Fruit fly (Drosophila melanogaster) whole organism, embryonic: Measurements from ENCODE around the gene wuho.

Source experiments
- BEAF-32 ChIP-seq: fragments of 200-800 bp; sonication (Bioruptor generic); optimal IDR thresholded peaks from 3 replicates; lab custom pipeline; 2017; ENCODE audit warnings: missing biosample characterization, missing genetic modification characterization, mild to moderate bottlenecking, moderate library complexity, missing genetic modification reagents
- Blimp-1 ChIP-seq: fragments of 200-800 bp; sonication (Bioruptor generic); optimal IDR thresholded peaks from 3 replicates; lab custom pipeline; 2018; ENCODE audit warnings: missing biosample characterization, missing genetic modification characterization, mild to moderate bottlenecking, moderate library complexity, missing genetic modification reagents
- CG11093 ChIP-seq: fragments of 200-800 bp; sonication (Bioruptor generic); IDR thresholded peaks from 3 replicates; pipeline ENCODE4 v1.3.6; 2022; ENCODE audit warnings: missing biosample characterization, missing genetic modification characterization
- CG11504 ChIP-seq: fragments of 200-800 bp; sonication (Bioruptor generic); optimal IDR thresholded peaks from 3 replicates; lab custom pipeline; 2019; ENCODE audit warnings: missing biosample characterization, mild to moderate bottlenecking, missing genetic modification characterization, moderate library complexity
- CG11696 ChIP-seq: fragments of 200-800 bp; sonication (Bioruptor generic); IDR thresholded peaks from 2 replicates; pipeline ENCODE4 v1.3.6; 2022; ENCODE audit warnings: missing biosample characterization, missing genetic modification characterization
- CG11723 ChIP-seq: fragments of 200-800 bp; sonication (Bioruptor generic); optimal IDR thresholded peaks from 2 replicates; lab custom pipeline; 2017; ENCODE audit warnings: missing biosample characterization, mild to moderate bottlenecking, missing genetic modification characterization
- CG12299 ChIP-seq: fragments of 200-800 bp; sonication (Bioruptor generic); optimal IDR thresholded peaks from 2 replicates; lab custom pipeline; 2018; ENCODE audit warnings: missing biosample characterization, mild to moderate bottlenecking, missing genetic modification characterization
- CG13296 ChIP-seq: fragments of 200-800 bp; sonication (Bioruptor generic); optimal IDR thresholded peaks from 3 replicates; lab custom pipeline; 2018; ENCODE audit warnings: missing biosample characterization, mild to moderate bottlenecking, missing genetic modification characterization
- CG13424 ChIP-seq: fragments of 200-800 bp; sonication (Bioruptor generic); optimal IDR thresholded peaks from 2 replicates; lab custom pipeline; 2019; ENCODE audit warnings: missing biosample characterization, mild to moderate bottlenecking, missing genetic modification characterization, moderate library complexity
- CG14965 ChIP-seq: fragments of 200-800 bp; sonication (Bioruptor generic); optimal IDR thresholded peaks from 2 replicates; lab custom pipeline; 2016; ENCODE audit warnings: missing biosample characterization, missing genetic modification characterization, borderline replicate concordance
- CG15269 ChIP-seq: fragments of 200-800 bp; sonication (Bioruptor generic); optimal IDR thresholded peaks from 2 replicates; lab custom pipeline; 2018; ENCODE audit warnings: missing biosample characterization, mild to moderate bottlenecking, missing genetic modification characterization, moderate library complexity
- CG1603 ChIP-seq: fragments of 200-800 bp; sonication (Bioruptor generic); optimal IDR thresholded peaks from 2 replicates; lab custom pipeline; 2019; ENCODE audit warnings: missing biosample characterization, mild to moderate bottlenecking, missing genetic modification characterization, moderate library complexity
- CG17186 ChIP-seq: fragments of 200-800 bp; sonication (Bioruptor generic); optimal IDR thresholded peaks from 3 replicates; lab custom pipeline; 2017; ENCODE audit warnings: missing biosample characterization, missing genetic modification reagents, missing genetic modification characterization
- CG2875 ChIP-seq: fragments of 200-800 bp; sonication (Bioruptor generic); optimal IDR thresholded peaks from 2 replicates; lab custom pipeline; 2017; ENCODE audit warnings: missing biosample characterization, mild to moderate bottlenecking, missing genetic modification characterization, missing genetic modification reagents
- CG32532 ChIP-seq: fragments of 200-800 bp; sonication (Bioruptor generic); IDR thresholded peaks from 2 replicates; pipeline ENCODE4 v1.3.6; 2022; ENCODE audit warnings: missing biosample characterization, missing genetic modification characterization
- CG6683 ChIP-seq: fragments of 200-800 bp; sonication (Bioruptor generic); optimal IDR thresholded peaks from 2 replicates; lab custom pipeline; 2017; ENCODE audit warnings: missing biosample characterization, mild to moderate bottlenecking, missing genetic modification characterization, missing genetic modification reagents
- CG6791 ChIP-seq: fragments of 200-800 bp; sonication (Bioruptor generic); IDR thresholded peaks from 3 replicates; pipeline ENCODE4 v1.3.6; 2022; ENCODE audit warnings: missing biosample characterization, missing genetic modification characterization; ENCODE audit not compliant: partially characterized antibody
- CG7372 ChIP-seq: fragments of 200-800 bp; sonication (Bioruptor generic); IDR thresholded peaks from 2 replicates; pipeline ENCODE4 v1.3.6; 2022; ENCODE audit warnings: missing biosample characterization, missing genetic modification characterization
- CG8388 ChIP-seq: fragments of 200-800 bp; sonication (Bioruptor generic); optimal IDR thresholded peaks from 2 replicates; lab custom pipeline; 2019; ENCODE audit warnings: missing biosample characterization, mild to moderate bottlenecking, missing genetic modification characterization, moderate library complexity
- CG8944 ChIP-seq: fragments of 200-800 bp; sonication (Bioruptor generic); optimal IDR thresholded peaks from 3 replicates; lab custom pipeline; 2016; ENCODE audit warnings: missing biosample characterization, missing genetic modification characterization
- CTCF ChIP-seq: fragments of 200-800 bp; sonication (Bioruptor generic); optimal IDR thresholded peaks from 2 replicates; lab custom pipeline; 2017; ENCODE audit warnings: missing biosample characterization, mild to moderate bottlenecking, missing genetic modification characterization, moderate library complexity
- Dbx ChIP-seq: fragments of 200-800 bp; sonication (Bioruptor generic); IDR thresholded peaks from 3 replicates; pipeline ENCODE4 v1.3.6; 2022; ENCODE audit warnings: missing biosample characterization, missing genetic modification characterization
- E2f2 ChIP-seq: fragments of 200-800 bp; sonication (Bioruptor generic); IDR thresholded peaks from 2 replicates; pipeline ENCODE4 v1.3.6; 2022; ENCODE audit warnings: missing biosample characterization, missing genetic modification characterization
- Elba2 ChIP-seq: fragments of 200-800 bp; sonication (Bioruptor generic); optimal IDR thresholded peaks from 3 replicates; lab custom pipeline; 2016; ENCODE audit warnings: missing biosample characterization, missing genetic modification characterization
- Gsc ChIP-seq: fragments of 200-800 bp; sonication (Bioruptor generic); IDR thresholded peaks from 2 replicates; pipeline ENCODE4 v1.3.6; 2022; ENCODE audit warnings: missing biosample characterization, missing genetic modification characterization
- HLH54F ChIP-seq: fragments of 200-800 bp; sonication (Bioruptor generic); optimal IDR thresholded peaks from 3 replicates; lab custom pipeline; 2016; ENCODE audit warnings: missing biosample characterization, missing genetic modification characterization
- Hmx ChIP-seq: fragments of 200-800 bp; sonication (Bioruptor generic); optimal IDR thresholded peaks from 2 replicates; lab custom pipeline; 2016; ENCODE audit warnings: missing biosample characterization, missing genetic modification characterization
- Hr51 ChIP-seq, 2 experiments: fragments of 200-800 bp; sonication (Bioruptor generic); optimal IDR thresholded peaks; 2 replicates in 1 of 2; 3 replicates in 1 of 2; lab custom pipeline; 2016 to 2018; ENCODE audit warnings: missing biosample characterization in 2 of 2, missing genetic modification characterization in 2 of 2, mild to moderate bottlenecking in 1 of 2, moderate library complexity in 1 of 2
- MESR4 ChIP-seq: fragments of 200-800 bp; sonication (Bioruptor generic); optimal IDR thresholded peaks from 2 replicates; lab custom pipeline; 2018; ENCODE audit warnings: missing biosample characterization, mild to moderate bottlenecking, missing genetic modification characterization, moderate library complexity
- NC2β ChIP-seq: fragments of 200-800 bp; sonication (Bioruptor generic); optimal IDR thresholded peaks from 2 replicates; lab custom pipeline; 2016; ENCODE audit warnings: missing biosample characterization, missing genetic modification characterization
- Nf-YA ChIP-seq: fragments of 200-800 bp; sonication (Bioruptor generic); IDR thresholded peaks from 2 replicates; pipeline ENCODE4 v1.3.6; 2022; ENCODE audit warnings: missing biosample characterization, missing genetic modification characterization
- Rfx ChIP-seq: fragments of 200-800 bp; sonication (Bioruptor generic); IDR thresholded peaks from 2 replicates; pipeline ENCODE4 v1.3.6; 2022; ENCODE audit warnings: missing biosample characterization, missing genetic modification characterization
- bowl ChIP-seq: fragments of 200-800 bp; sonication (Bioruptor generic); IDR thresholded peaks from 2 replicates; pipeline ENCODE4 v1.3.6; 2022; ENCODE audit warnings: missing biosample characterization, missing genetic modification characterization
- btn ChIP-seq: fragments of 200-800 bp; sonication (Bioruptor generic); optimal IDR thresholded peaks from 2 replicates; lab custom pipeline; 2016; ENCODE audit warnings: missing biosample characterization, missing genetic modification characterization
- cg ChIP-seq: fragments of 200-800 bp; sonication (Bioruptor generic); optimal IDR thresholded peaks from 3 replicates; lab custom pipeline; 2019; ENCODE audit warnings: missing biosample characterization, mild to moderate bottlenecking, missing genetic modification characterization, moderate library complexity
- ci ChIP-seq: fragments of 200-800 bp; sonication (Bioruptor generic); IDR thresholded peaks from 3 replicates; pipeline ENCODE4 v1.3.6; 2022; ENCODE audit warnings: missing biosample characterization, missing genetic modification characterization
- corto ChIP-seq: fragments of 200-800 bp; sonication (Bioruptor generic); optimal IDR thresholded peaks from 2 replicates; lab custom pipeline; 2016; ENCODE audit warnings: missing biosample characterization, mild to moderate bottlenecking, missing genetic modification characterization, moderate library complexity
- croc ChIP-seq: fragments of 200-800 bp; sonication (Bioruptor generic); conservative IDR thresholded peaks from 3 replicates; pipeline ENCODE4 v1.3.6; 2022; ENCODE audit warnings: missing biosample characterization, missing genetic modification characterization
- emc ChIP-seq: fragments of 200-800 bp; sonication (Bioruptor generic); optimal IDR thresholded peaks from 2 replicates; lab custom pipeline; 2016; ENCODE audit warnings: missing biosample characterization, missing genetic modification characterization
- eve ChIP-seq, 2 experiments: fragments of >200 bp; optimal IDR thresholded peaks; 2 replicates each; lab custom pipeline; 2017; ENCODE audit warnings: missing biosample characterization in 2 of 2, missing genetic modification characterization in 2 of 2
- gem ChIP-seq: fragments of 200-800 bp; sonication (Bioruptor generic); optimal IDR thresholded peaks from 2 replicates; lab custom pipeline; 2019; ENCODE audit warnings: missing biosample characterization, mild to moderate bottlenecking, missing genetic modification characterization, moderate library complexity
- gro ChIP-seq: fragments of 200-800 bp; sonication (Bioruptor generic); optimal IDR thresholded peaks from 2 replicates; lab custom pipeline; 2016; ENCODE audit warnings: missing biosample characterization, missing genetic modification characterization
- ham ChIP-seq: fragments of 200-800 bp; sonication (Bioruptor generic); IDR thresholded peaks from 2 replicates; pipeline ENCODE4 v1.3.6; 2022; ENCODE audit warnings: missing biosample characterization, missing genetic modification characterization
- hb ChIP-seq: fragments of 200-800 bp; sonication (Bioruptor generic); IDR thresholded peaks from 3 replicates; pipeline ENCODE4 v1.3.6; 2022; ENCODE audit warnings: missing biosample characterization, missing genetic modification characterization; ENCODE audit not compliant: partially characterized antibody
- klu ChIP-seq: fragments of 200-800 bp; sonication (Bioruptor generic); IDR thresholded peaks from 2 replicates; pipeline ENCODE4 v1.3.6; 2022; ENCODE audit warnings: missing biosample characterization, missing genetic modification characterization
- nerfin-2 ChIP-seq: fragments of 200-800 bp; sonication (Bioruptor generic); IDR thresholded peaks from 2 replicates; pipeline ENCODE4 v1.3.6; 2022; ENCODE audit warnings: missing biosample characterization, missing genetic modification characterization; ENCODE audit not compliant: partially characterized antibody
- phol ChIP-seq: fragments of 200-800 bp; sonication (Bioruptor generic); optimal IDR thresholded peaks from 3 replicates; lab custom pipeline; 2018; ENCODE audit warnings: missing biosample characterization, mild to moderate bottlenecking, missing genetic modification characterization, moderate library complexity
- sim ChIP-seq: fragments of 200-800 bp; sonication (Bioruptor generic); IDR thresholded peaks from 2 replicates; pipeline ENCODE4 v1.3.6; 2022; ENCODE audit warnings: missing biosample characterization, missing genetic modification characterization
- trem ChIP-seq: fragments of 200-800 bp; optimal IDR thresholded peaks from 3 replicates; lab custom pipeline; 2019; ENCODE audit warnings: missing biosample characterization, mild to moderate bottlenecking, missing genetic modification characterization, moderate library complexity
- usp ChIP-seq: fragments of >200 bp; optimal IDR thresholded peaks from 2 replicates; lab custom pipeline; 2017; ENCODE audit warnings: missing biosample characterization, missing genetic modification characterization
- vvl ChIP-seq: fragments of 200-800 bp; sonication (Bioruptor generic); IDR thresholded peaks from 2 replicates; pipeline ENCODE4 v1.3.6; 2022; ENCODE audit warnings: missing biosample characterization, missing genetic modification characterization

Gene wuho

dm6 chrX:6291083-6291699 is 3.3 kb downstream of the wuho start, which contains the start of the genes Rpt4 and mldr (continued):
- TF ChIP-seq CG8388: no peak
- peak; percentile 42 for TF ChIP-seq BEAF-32 (GFP tag; lab: Kevin White, UChicago)
- TF ChIP-seq CG32532: no peak
- TF ChIP-seq CG6683 (GFP tag; lab: Kevin White, UChicago): no peak
- no peak for TF ChIP-seq Gsc (GFP tag; lab: Robert Waterston, UW)
- TF ChIP-seq CG6791 (GFP tag; lab: Robert Waterston, UW): peak; percentile 43; the same call in 1 of the 3 replicates
- TF ChIP-seq ham (GFP tag; lab: Robert Waterston, UW): no peak
- no peak for TF ChIP-seq CG15269 (tag; lab: Kevin White, UChicago)
- no peak for TF ChIP-seq CG13296 (GFP tag; lab: Kevin White, UChicago)
- TF ChIP-seq Hmx: no peak
- TF ChIP-seq gro (GFP tag; lab: Kevin White, UChicago): no peak
- TF ChIP-seq ci (GFP tag; lab: Robert Waterston, UW): no peak
- peak; percentile 37 for TF ChIP-seq trem
- no peak for TF ChIP-seq CG12299 (tag; lab: Kevin White, UChicago)
- no peak for TF ChIP-seq hb (GFP tag; lab: Robert Waterston, UW)
- peak; percentile 77 for TF ChIP-seq Elba2 (GFP tag; lab: Kevin White, UChicago)
- TF ChIP-seq CG13424 (tag; lab: Kevin White, UChicago): no peak
- no peak for TF ChIP-seq sim
- TF ChIP-seq CG11504 (tag; lab: Kevin White, UChicago): no peak
- no peak for TF ChIP-seq usp
- no peak for TF ChIP-seq CG14965 (GFP tag; lab: Kevin White, UChicago)
- no peak for TF ChIP-seq Nf-YA
- TF ChIP-seq CG11093: no peak
- no peak for TF ChIP-seq CG2875
- TF ChIP-seq CTCF (GFP tag; lab: Kevin White, UChicago): peak; percentile 8
- 0 out of 2 replicates have a peak, but pooled peaks have one; percentile 16 for TF ChIP-seq Rfx
- no peak for TF ChIP-seq Hr51 (GFP tag; optimal IDR thresholded peaks at IDR 0.05; lab: Kevin White, UChicago)
- no peak for TF ChIP-seq CG11696
- TF ChIP-seq CG7372 (GFP tag; lab: Robert Waterston, UW): no peak
- no peak for TF ChIP-seq vvl (GFP tag; lab: Robert Waterston, UW)
- TF ChIP-seq gem (tag; lab: Kevin White, UChicago): no peak
- no peak for TF ChIP-seq CG8944 (GFP tag; lab: Kevin White, UChicago)
- no peak for TF ChIP-seq corto (GFP tag; lab: Kevin White, UChicago)
- no peak for TF ChIP-seq eve (GFP tag; optimal IDR thresholded peaks at IDR 0.05; lab: Kevin White, UChicago)
- TF ChIP-seq klu (GFP tag; lab: Robert Waterston, UW): no peak
- TF ChIP-seq phol (tag; lab: Kevin White, UChicago): peak; percentile 55
- TF ChIP-seq nerfin-2 (GFP tag; lab: Robert Waterston, UW): no peak
- TF ChIP-seq croc (GFP tag; lab: Robert Waterston, UW): no peak
- TF ChIP-seq MESR4 (GFP tag; lab: Kevin White, UChicago): peak; percentile 77
- TF ChIP-seq CG1603: peak; percentile 75
- peak; percentile 48; the same call in 1 of the 2 replicates for TF ChIP-seq E2f2 (GFP tag; lab: Robert Waterston, UW)
- no peak for TF ChIP-seq btn (GFP tag; lab: Kevin White, UChicago)
- TF ChIP-seq Blimp-1 (GFP tag; lab: Kevin White, UChicago): no peak
- TF ChIP-seq HLH54F (GFP tag; lab: Kevin White, UChicago): no peak
- no peak for TF ChIP-seq Dbx (GFP tag; lab: Robert Waterston, UW)
- no peak for TF ChIP-seq cg (GFP tag; lab: Kevin White, UChicago)
- TF ChIP-seq NC2β (GFP tag; lab: Kevin White, UChicago): no peak
- TF ChIP-seq emc (GFP tag; lab: Kevin White, UChicago): no peak
- TF ChIP-seq bowl (GFP tag; lab: Robert Waterston, UW): no peak
- no peak for TF ChIP-seq CG11723 (GFP tag; lab: Kevin White, UChicago)
- TF ChIP-seq CG17186 (GFP tag; lab: Kevin White, UChicago): peak; percentile 56
